Fruit fly (Drosophila melanogaster) whole organism, embryonic: ENCODE measurements around the gene Eip75B.

Experiments used
- ATbp ChIP-seq: fragments of 200-800 bp; sonication (Bioruptor generic); optimal IDR thresholded peaks from 2 replicates; lab custom pipeline; 2017; ENCODE audit warnings: missing biosample characterization, mild to moderate bottlenecking, missing genetic modification characterization, missing genetic modification reagents
- Antp ChIP-seq: fragments of 200-800 bp; sonication (Bioruptor generic); optimal IDR thresholded peaks from 3 replicates; lab custom pipeline; 2016; ENCODE audit warnings: missing biosample characterization, missing genetic modification characterization
- Asciz ChIP-seq: fragments of 200-800 bp; sonication (Bioruptor generic); optimal IDR thresholded peaks from 2 replicates; lab custom pipeline; 2017; ENCODE audit warnings: missing biosample characterization, mild to moderate bottlenecking, missing genetic modification characterization, missing genetic modification reagents
- Bteb2 ChIP-seq: fragments of 200-800 bp; sonication (Bioruptor generic); optimal IDR thresholded peaks from 2 replicates; lab custom pipeline; 2016; ENCODE audit warnings: missing biosample characterization, missing genetic modification characterization
- CG10366 ChIP-seq: fragments of 200-800 bp; sonication (Bioruptor generic); IDR thresholded peaks from 2 replicates; pipeline ENCODE4 v1.3.6; 2022; ENCODE audit warnings: missing biosample characterization, missing genetic modification characterization
- CG10462 ChIP-seq: fragments of 200-800 bp; sonication (Bioruptor generic); optimal IDR thresholded peaks from 2 replicates; lab custom pipeline; 2016; ENCODE audit warnings: missing biosample characterization, missing genetic modification characterization
- CG11456 ChIP-seq: fragments of 200-800 bp; sonication (Bioruptor generic); IDR thresholded peaks from 3 replicates; pipeline ENCODE4 v1.3.6; 2022; ENCODE audit warnings: missing biosample characterization, missing genetic modification characterization
- CG11723 ChIP-seq: fragments of 200-800 bp; sonication (Bioruptor generic); optimal IDR thresholded peaks from 2 replicates; lab custom pipeline; 2017; ENCODE audit warnings: missing biosample characterization, mild to moderate bottlenecking, missing genetic modification characterization
- CG1233 ChIP-seq: fragments of 200-800 bp; sonication (Bioruptor generic); optimal IDR thresholded peaks from 4 replicates; lab custom pipeline; 2018; ENCODE audit warnings: missing biosample characterization, mild to moderate bottlenecking, missing genetic modification characterization
- CG13424 ChIP-seq: fragments of 200-800 bp; sonication (Bioruptor generic); optimal IDR thresholded peaks from 2 replicates; lab custom pipeline; 2019; ENCODE audit warnings: missing biosample characterization, mild to moderate bottlenecking, missing genetic modification characterization, moderate library complexity
- CG13775 ChIP-seq: fragments of 200-800 bp; sonication (Bioruptor generic); optimal IDR thresholded peaks from 3 replicates; lab custom pipeline; 2017; ENCODE audit warnings: missing biosample characterization, mild to moderate bottlenecking, missing genetic modification characterization
- CG14050 ChIP-seq: fragments of 200-800 bp; sonication (Bioruptor generic); IDR thresholded peaks from 3 replicates; pipeline ENCODE4 v1.3.6; 2022; ENCODE audit warnings: missing biosample characterization, missing genetic modification characterization
- CG14441 ChIP-seq: fragments of 200-800 bp; sonication (Bioruptor generic); IDR thresholded peaks from 2 replicates; pipeline ENCODE4 v1.3.6; 2022; ENCODE audit warnings: missing biosample characterization, missing genetic modification characterization
- CG15073 ChIP-seq: fragments of 200-800 bp; sonication (Bioruptor generic); optimal IDR thresholded peaks from 2 replicates; lab custom pipeline; 2016; ENCODE audit warnings: missing biosample characterization, missing genetic modification characterization
- CG1529 ChIP-seq: fragments of 200-800 bp; sonication (Bioruptor generic); optimal IDR thresholded peaks from 3 replicates; lab custom pipeline; 2018; ENCODE audit warnings: missing biosample characterization, missing genetic modification characterization
- CG15696 ChIP-seq: fragments of 200-800 bp; sonication (Bioruptor generic); optimal IDR thresholded peaks from 2 replicates; lab custom pipeline; 2019; ENCODE audit warnings: missing biosample characterization, mild to moderate bottlenecking, missing genetic modification characterization, moderate library complexity
- CG18262 ChIP-seq: fragments of 200-800 bp; optimal IDR thresholded peaks from 3 replicates; lab custom pipeline; 2019; ENCODE audit warnings: missing biosample characterization, mild to moderate bottlenecking, missing genetic modification characterization, moderate library complexity
- CG2202 ChIP-seq: fragments of 200-800 bp; sonication (Bioruptor generic); optimal IDR thresholded peaks from 2 replicates; lab custom pipeline; 2018; ENCODE audit warnings: missing biosample characterization, mild to moderate bottlenecking, missing genetic modification characterization
- CG2712 ChIP-seq: fragments of 200-800 bp; optimal IDR thresholded peaks from 3 replicates; lab custom pipeline; 2019; ENCODE audit warnings: missing biosample characterization, mild to moderate bottlenecking, missing genetic modification characterization, moderate library complexity
- CG3847 ChIP-seq: fragments of 200-800 bp; sonication (Bioruptor generic); IDR thresholded peaks from 2 replicates; pipeline ENCODE4 v1.3.6; 2022; ENCODE audit warnings: missing biosample characterization, missing genetic modification characterization
- CG3995 ChIP-seq: fragments of 200-800 bp; sonication (Bioruptor generic); optimal IDR thresholded peaks from 3 replicates; lab custom pipeline; 2016; ENCODE audit warnings: missing biosample characterization, missing genetic modification characterization
- CG42726 ChIP-seq: fragments of 200-800 bp; sonication (Bioruptor generic); IDR thresholded peaks from 2 replicates; pipeline ENCODE4 v1.3.6; 2022; ENCODE audit warnings: missing biosample characterization, missing genetic modification characterization; ENCODE audit not compliant: partially characterized antibody
- CG6689 ChIP-seq: fragments of 200-800 bp; sonication (Bioruptor generic); IDR thresholded peaks from 2 replicates; pipeline ENCODE4 v1.3.6; 2022; ENCODE audit warnings: missing biosample characterization, missing genetic modification characterization
- CG9215 ChIP-seq: fragments of 200-800 bp; sonication (Bioruptor generic); IDR thresholded peaks from 2 replicates; pipeline ENCODE4 v1.3.6; 2022; ENCODE audit warnings: missing biosample characterization, missing genetic modification characterization
- Dref ChIP-seq: fragments of 200-800 bp; sonication (Bioruptor generic); IDR thresholded peaks from 2 replicates; pipeline ENCODE4 v1.3.6; 2022; ENCODE audit warnings: missing biosample characterization, missing genetic modification characterization
- Fer2 ChIP-seq: fragments of 200-800 bp; sonication (Bioruptor generic); optimal IDR thresholded peaks from 2 replicates; lab custom pipeline; 2018; ENCODE audit warnings: missing biosample characterization, mild to moderate bottlenecking, missing genetic modification characterization, moderate library complexity
- HLHmδ ChIP-seq: fragments of 200-800 bp; sonication (Bioruptor generic); optimal IDR thresholded peaks from 2 replicates; lab custom pipeline; 2018; ENCODE audit warnings: missing biosample characterization, mild to moderate bottlenecking, missing genetic modification characterization, moderate library complexity
- MBD-R2 ChIP-seq: fragments of 200-800 bp; sonication (Bioruptor generic); IDR thresholded peaks from 2 replicates; pipeline ENCODE4 v1.3.6; 2022; ENCODE audit warnings: missing biosample characterization, missing genetic modification characterization
- Max ChIP-seq: fragments of 200-800 bp; sonication (Bioruptor generic); optimal IDR thresholded peaks from 2 replicates; lab custom pipeline; 2016; ENCODE audit warnings: missing biosample characterization, mild to moderate bottlenecking, missing genetic modification characterization
- Nf-YC ChIP-seq: fragments of 200-800 bp; optimal IDR thresholded peaks from 3 replicates; lab custom pipeline; 2019; ENCODE audit warnings: missing biosample characterization, mild to moderate bottlenecking, missing genetic modification characterization, moderate library complexity
- Pdp1 ChIP-seq, 2 experiments: fragments of 200-800 bp; sonication (Bioruptor generic); optimal IDR thresholded peaks; 3 replicates each; lab custom pipeline; 2016; ENCODE audit warnings: missing biosample characterization in 2 of 2, missing genetic modification characterization in 2 of 2, mild to moderate bottlenecking in 1 of 2, moderate library complexity in 1 of 2
- Scr ChIP-seq: fragments of 200-800 bp; sonication (Bioruptor generic); IDR thresholded peaks from 2 replicates; pipeline ENCODE4 v1.3.6; 2022; ENCODE audit warnings: missing biosample characterization, missing genetic modification characterization; ENCODE audit not compliant: partially characterized antibody
- Vsx1 ChIP-seq: fragments of 200-800 bp; sonication (Bioruptor generic); optimal IDR thresholded peaks from 2 replicates; lab custom pipeline; 2017; ENCODE audit warnings: missing biosample characterization, mild to moderate bottlenecking, missing genetic modification characterization, missing genetic modification reagents
- YL-1 ChIP-seq: fragments of 200-800 bp; sonication (Bioruptor generic); optimal IDR thresholded peaks from 3 replicates; lab custom pipeline; 2017; ENCODE audit warnings: missing biosample characterization, mild to moderate bottlenecking, missing genetic modification characterization
- amos ChIP-seq: fragments of 200-800 bp; sonication (Bioruptor generic); IDR thresholded peaks from 2 replicates; pipeline ENCODE4 v1.3.6; 2022; ENCODE audit warnings: missing biosample characterization, missing genetic modification characterization; ENCODE audit not compliant: partially characterized antibody
- danr ChIP-seq: fragments of 200-800 bp; sonication (Bioruptor generic); IDR thresholded peaks from 2 replicates; pipeline ENCODE4 v1.3.6; 2022; ENCODE audit warnings: missing biosample characterization, missing genetic modification characterization
- disco-r ChIP-seq: fragments of 200-800 bp; sonication (Bioruptor generic); optimal IDR thresholded peaks from 2 replicates; lab custom pipeline; 2016; ENCODE audit warnings: missing biosample characterization, missing genetic modification characterization
- dmrt99B ChIP-seq: fragments of 200-800 bp; sonication (Bioruptor generic); optimal IDR thresholded peaks from 2 replicates; lab custom pipeline; 2018; ENCODE audit warnings: missing biosample characterization, mild to moderate bottlenecking, missing genetic modification characterization, moderate library complexity
- esg ChIP-seq: fragments of 200-800 bp; sonication (Bioruptor generic); conservative IDR thresholded peaks from 2 replicates; pipeline ENCODE4 v1.3.6; 2022; ENCODE audit warnings: missing biosample characterization, missing genetic modification characterization
- fd64A ChIP-seq: fragments of 200-800 bp; sonication (Bioruptor generic); optimal IDR thresholded peaks from 3 replicates; lab custom pipeline; 2018; ENCODE audit warnings: missing biosample characterization, mild to moderate bottlenecking, missing genetic modification characterization
- ken ChIP-seq: fragments of 200-800 bp; sonication (Bioruptor generic); IDR thresholded peaks from 3 replicates; pipeline ENCODE4 v1.3.6; 2022; ENCODE audit warnings: missing biosample characterization, missing genetic modification characterization
- mirr ChIP-seq: fragments of 200-800 bp; sonication (Bioruptor generic); optimal IDR thresholded peaks from 3 replicates; lab custom pipeline; 2018; ENCODE audit warnings: missing biosample characterization, mild to moderate bottlenecking, missing genetic modification characterization
- pb ChIP-seq: fragments of 200-800 bp; sonication (Bioruptor generic); optimal IDR thresholded peaks from 3 replicates; lab custom pipeline; 2016; ENCODE audit warnings: missing biosample characterization, missing genetic modification characterization
- peb ChIP-seq: fragments of 200-800 bp; sonication (Bioruptor generic); IDR thresholded peaks from 2 replicates; pipeline ENCODE4 v1.3.6; 2022; ENCODE audit warnings: missing biosample characterization, missing genetic modification characterization
- pfk ChIP-seq: fragments of 200-800 bp; sonication (Bioruptor generic); optimal IDR thresholded peaks from 2 replicates; lab custom pipeline; 2018; ENCODE audit warnings: missing biosample characterization, mild to moderate bottlenecking, missing genetic modification characterization, moderate library complexity
- slp2 ChIP-seq: fragments of 200-800 bp; sonication (Bioruptor generic); optimal IDR thresholded peaks from 2 replicates; lab custom pipeline; 2016; ENCODE audit warnings: missing biosample characterization, missing genetic modification characterization
- stwl ChIP-seq: fragments of 200-800 bp; sonication (Bioruptor generic); optimal IDR thresholded peaks from 3 replicates; lab custom pipeline; 2018; ENCODE audit warnings: missing biosample characterization, mild to moderate bottlenecking, missing genetic modification characterization, moderate library complexity
- vvl ChIP-seq: fragments of 200-800 bp; sonication (Bioruptor generic); IDR thresholded peaks from 2 replicates; pipeline ENCODE4 v1.3.6; 2022; ENCODE audit warnings: missing biosample characterization, missing genetic modification characterization

Gene Eip75B

dm6 chr3L:18005055-18005874 lies 59.2 kb downstream of the Eip75B start (continued):
- TF ChIP-seq Asciz (GFP tag; lab: Kevin White, UChicago) (peak; percentile 79), mirr (GFP tag; lab: Kevin White, UChicago) (no peak), esg (0 out of 2 replicates have a peak, but pooled peaks have one; percentile 29), Scr (GFP tag; lab: Robert Waterston, UW) (no peak), CG11723 (GFP tag; lab: Kevin White, UChicago) (peak; percentile 70), CG14441 (0 out of 2 replicates have a peak, but pooled peaks have one; percentile 37), CG10366 (peak; percentile 27; the same call in 1 of the 2 replicates), Bteb2 (GFP tag; lab: Kevin White, UChicago) (peak; percentile 67), CG1529 (GFP tag; lab: Kevin White, UChicago) (peak; percentile 85), CG3847 (no peak), CG2202 (tag; lab: Kevin White, UChicago) (peak; percentile 92), Fer2 (no peak), danr (GFP tag; lab: Robert Waterston, UW) (peak; percentile 50), MBD-R2 (no peak; the same call in 1 of the 2 replicates), CG1233 (GFP tag; lab: Kevin White, UChicago) (peak; percentile 74), peb (peak; percentile 53; the same call in 1 of the 2 replicates), stwl (tag; lab: Kevin White, UChicago) (peak; percentile 51), CG42726 (GFP tag; lab: Robert Waterston, UW) (no peak), CG14050 (no peak), CG2712 (tag; lab: Kevin White, UChicago) (peak; percentile 96), CG13775 (GFP tag; lab: Kevin White, UChicago) (peak; percentile 90), fd64A (GFP tag; lab: Kevin White, UChicago) (peak; percentile 36), CG6689 (GFP tag; lab: Robert Waterston, UW) (peak; percentile 72), Pdp1 (GFP tag; optimal IDR thresholded peaks at IDR 0.05; lab: Kevin White, UChicago) (peak; percentile 79 to 86), CG15696 (tag; lab: Kevin White, UChicago) (peak; percentile 97), Vsx1 (GFP tag; lab: Kevin White, UChicago) (peak; percentile 58), CG9215 (GFP tag; lab: Robert Waterston, UW) (peak; percentile 39; the same call in 1 of the 2 replicates), ken (GFP tag; lab: Robert Waterston, UW) (no peak), vvl (GFP tag; lab: Robert Waterston, UW) (peak; percentile 67), CG10462 (GFP tag; lab: Kevin White, UChicago) (peak; percentile 79), Dref (no peak), dmrt99B (peak; percentile 84), CG11456 (GFP tag; lab: Robert Waterston, UW) (no peak), CG13424 (tag; lab: Kevin White, UChicago) (peak; percentile 90), amos (GFP tag; lab: Robert Waterston, UW) (no peak), CG15073 (peak; percentile 47), CG3995 (GFP tag; lab: Kevin White, UChicago) (no peak), Nf-YC (tag; lab: Kevin White, UChicago) (peak; percentile 24), ATbp (GFP tag; lab: Kevin White, UChicago) (peak; percentile 63), slp2 (GFP tag; lab: Kevin White, UChicago) (peak; percentile 63), pfk (GFP tag; lab: Kevin White, UChicago) (no peak), pb (GFP tag; lab: Kevin White, UChicago) (peak; percentile 52), YL-1 (GFP tag; lab: Kevin White, UChicago) (peak; percentile 46), CG18262 (tag; lab: Kevin White, UChicago) (peak; percentile 98), Antp (GFP tag; lab: Kevin White, UChicago) (peak; percentile 37), Max (GFP tag; lab: Kevin White, UChicago) (peak; percentile 80), HLHmδ (GFP tag; lab: Kevin White, UChicago) (no peak), disco-r (peak; percentile 50)
